Worm (Caenorhabditis elegans) whole organism, L3 larva: ENCODE measurements around the gene col-158.

Source experiments
- egl-27 ChIP-seq: sonication (generic microtip); optimal IDR thresholded peaks from 4 replicates; lab custom pipeline; 2017; ENCODE audit warnings: missing biosample characterization, missing genetic modification reagents, missing genetic modification characterization
- elt-2 ChIP-seq: sonication (generic microtip); optimal IDR thresholded peaks from 2 replicates; lab custom pipeline; 2016; ENCODE audit warnings: missing genetic modification reagents, mild to moderate bottlenecking, missing genetic modification characterization, missing compliant biosample characterization
- elt-3 ChIP-seq, 3 experiments: fragments of 150-350 bp in 1 of 3; sonication (generic microtip) in 2 of 3; optimal IDR thresholded peaks; 2 replicates in 2 of 3; 4 replicates in 1 of 3; lab custom pipeline; 2014 to 2017; ENCODE audit warnings: missing biosample characterization in 3 of 3, missing genetic modification characterization in 3 of 3
- jun-1 ChIP-seq: fragments of 150-350 bp; optimal IDR thresholded peaks from 2 replicates; lab custom pipeline; 2014; ENCODE audit warnings: missing biosample characterization, missing genetic modification reagents, missing genetic modification characterization
- nhr-43 ChIP-seq: sonication (generic microtip); optimal IDR thresholded peaks from 2 replicates; lab custom pipeline; 2016; ENCODE audit warnings: mild to moderate bottlenecking, missing genetic modification characterization, missing compliant biosample characterization; ENCODE audit not compliant: poor library complexity, severe bottlenecking
- nhr-76 ChIP-seq: fragments of 150-350 bp; sonication (generic microtip); optimal IDR thresholded peaks from 5 replicates; lab custom pipeline; 2014; ENCODE audit warnings: missing biosample characterization, missing genetic modification characterization
- skn-1 ChIP-seq: fragments of 150-350 bp; optimal IDR thresholded peaks from 2 replicates; lab custom pipeline; 2014; ENCODE audit warnings: missing biosample characterization, missing genetic modification characterization
- snpc-4 ChIP-seq: fragments of 150-350 bp; optimal IDR thresholded peaks from 2 replicates; lab custom pipeline; 2014; ENCODE audit warnings: missing biosample characterization, missing genetic modification characterization
- tbx-2 ChIP-seq: sonication (generic microtip); optimal IDR thresholded peaks from 2 replicates; lab custom pipeline; 2016; ENCODE audit warnings: mild to moderate bottlenecking, missing genetic modification characterization, missing compliant biosample characterization

DNA sequence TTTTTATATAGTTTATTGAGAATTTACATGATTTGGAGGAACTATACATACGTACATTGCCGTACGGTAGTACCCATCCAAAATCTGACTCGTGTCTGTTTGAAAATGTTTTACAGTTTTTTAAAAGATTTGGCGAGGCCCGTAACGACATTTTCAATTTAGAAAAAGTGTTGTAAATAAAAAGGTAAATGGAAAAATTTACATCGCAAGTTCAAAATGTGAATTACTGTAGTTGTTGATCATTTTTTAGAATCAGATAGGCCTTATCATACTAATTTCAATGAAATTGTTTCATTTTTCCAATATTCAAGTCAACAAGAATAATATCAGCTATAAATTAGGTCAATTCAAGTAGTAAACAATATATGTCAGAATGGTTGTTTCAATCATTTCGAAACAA is 33.4 kb downstream of the col-158 start, which contains the start of gene R13H4.6:
- no peak for TF ChIP-seq tbx-2 (tag; lab: Kevin White, UChicago)
- no peak for TF ChIP-seq egl-27 (tag; lab: Kevin White, UChicago)
- TF ChIP-seq snpc-4, result no peak
- no peak for TF ChIP-seq nhr-43 (tag; lab: Kevin White, UChicago)
- no peak for TF ChIP-seq elt-3 (tag; optimal IDR thresholded peaks at IDR 0.05; lab: Kevin White, UChicago)
- no peak for TF ChIP-seq elt-2 (tag; lab: Kevin White, UChicago)
- TF ChIP-seq skn-1, result no peak
- TF ChIP-seq nhr-76 (tag; lab: Kevin White, UChicago), result no peak
- no peak for TF ChIP-seq jun-1 (tag; lab: Kevin White, UChicago)
